Fruit fly (Drosophila melanogaster) whole organism, pupa: ENCODE data around the gene mei-217.
A peak's percentile ranks its signal among the peaks of the same experiment; 100 is the strongest.

Experiments used
- CG10348 ChIP-seq: fragments of 200-800 bp; sonication (Bioruptor generic); IDR thresholded peaks from 2 replicates; pipeline ENCODE4 v1.3.6; 2022; ENCODE audit warnings: missing biosample characterization, missing genetic modification characterization
- CG12605 ChIP-seq: fragments of 200-800 bp; sonication (Bioruptor generic); IDR thresholded peaks from 2 replicates; pipeline ENCODE4 v1.3.6; 2022; ENCODE audit warnings: missing biosample characterization, missing genetic modification characterization
- CG13204 ChIP-seq: fragments of 200-800 bp; sonication (Bioruptor generic); optimal IDR thresholded peaks from 2 replicates; lab custom pipeline; 2018; ENCODE audit warnings: missing biosample characterization, mild to moderate bottlenecking, missing genetic modification characterization, moderate library complexity
- CG14655 ChIP-seq: fragments of 200-800 bp; sonication (Bioruptor generic); optimal IDR thresholded peaks from 3 replicates; lab custom pipeline; 2017; ENCODE audit warnings: mild to moderate bottlenecking, missing biosample characterization, missing genetic modification reagents, missing genetic modification characterization
- CG15710 ChIP-seq: fragments of 200-800 bp; sonication (Bioruptor generic); optimal IDR thresholded peaks from 2 replicates; lab custom pipeline; 2018; ENCODE audit warnings: missing biosample characterization, mild to moderate bottlenecking, missing genetic modification characterization, moderate library complexity
- CG17806 ChIP-seq: fragments of 200-800 bp; sonication (Bioruptor generic); optimal IDR thresholded peaks from 2 replicates; lab custom pipeline; 2018; ENCODE audit warnings: missing biosample characterization, mild to moderate bottlenecking, missing genetic modification characterization, moderate library complexity
- CG32121 ChIP-seq: fragments of 200-800 bp; sonication (Bioruptor generic); IDR thresholded peaks from 2 replicates; pipeline ENCODE4 v1.3.6; 2022; ENCODE audit warnings: missing biosample characterization, missing genetic modification characterization
- CG34367 ChIP-seq: fragments of 200-800 bp; sonication (Bioruptor generic); optimal IDR thresholded peaks from 2 replicates; lab custom pipeline; 2018; ENCODE audit warnings: missing biosample characterization, mild to moderate bottlenecking, missing genetic modification characterization
- CG4496 ChIP-seq: fragments of 200-800 bp; sonication (Bioruptor generic); IDR thresholded peaks from 3 replicates; pipeline ENCODE4 v1.3.6; 2022; ENCODE audit warnings: missing biosample characterization, missing genetic modification characterization
- CG8159 ChIP-seq: fragments of 200-800 bp; sonication (Bioruptor generic); optimal IDR thresholded peaks from 3 replicates; lab custom pipeline; 2018; ENCODE audit warnings: missing biosample characterization, mild to moderate bottlenecking, missing genetic modification characterization, moderate library complexity
- CG8301 ChIP-seq: fragments of 200-800 bp; sonication (Bioruptor generic); optimal IDR thresholded peaks from 2 replicates; lab custom pipeline; 2018; ENCODE audit warnings: missing biosample characterization, mild to moderate bottlenecking, missing genetic modification characterization
- CG9948 ChIP-seq: fragments of 200-800 bp; sonication (Bioruptor generic); optimal IDR thresholded peaks from 2 replicates; lab custom pipeline; 2018; ENCODE audit warnings: missing biosample characterization, mild to moderate bottlenecking, missing genetic modification characterization, moderate library complexity
- D1 ChIP-seq: fragments of 200-800 bp; sonication (Bioruptor generic); optimal IDR thresholded peaks from 2 replicates; lab custom pipeline; 2018; ENCODE audit warnings: missing biosample characterization, mild to moderate bottlenecking, missing genetic modification characterization, moderate library complexity
- EcR ChIP-seq: fragments of 200-800 bp; sonication (Bioruptor generic); optimal IDR thresholded peaks from 3 replicates; lab custom pipeline; 2019; ENCODE audit warnings: missing biosample characterization, missing genetic modification characterization, mild to moderate bottlenecking, moderate library complexity, missing genetic modification reagents
- Ets98B ChIP-seq: fragments of 200-800 bp; sonication (Bioruptor generic); IDR thresholded peaks from 2 replicates; pipeline ENCODE4 v1.3.6; 2022; ENCODE audit warnings: missing biosample characterization, missing genetic modification characterization
- Pif1A ChIP-seq: fragments of 200-800 bp; sonication (Bioruptor generic); optimal IDR thresholded peaks from 3 replicates; lab custom pipeline; 2016; ENCODE audit warnings: missing biosample characterization, missing genetic modification characterization
- Pif1B ChIP-seq: fragments of 200-800 bp; sonication (Bioruptor generic); optimal IDR thresholded peaks from 3 replicates; lab custom pipeline; 2016; ENCODE audit warnings: missing biosample characterization, missing genetic modification characterization
- Snoo ChIP-seq: fragments of 200-800 bp; sonication (Bioruptor generic); optimal IDR thresholded peaks from 3 replicates; lab custom pipeline; 2017; ENCODE audit warnings: missing biosample characterization, mild to moderate bottlenecking, missing genetic modification characterization, inconsistent platforms
- fd96Ca ChIP-seq: fragments of 200-800 bp; sonication (Bioruptor generic); IDR thresholded peaks from 3 replicates; pipeline ENCODE4 v1.3.6; 2022; ENCODE audit warnings: missing biosample characterization, missing genetic modification characterization
- gl ChIP-seq: fragments of 200-800 bp; sonication (Bioruptor generic); optimal IDR thresholded peaks from 2 replicates; lab custom pipeline; 2018; ENCODE audit warnings: missing biosample characterization, mild to moderate bottlenecking, missing genetic modification characterization
- rn ChIP-seq: fragments of 200-800 bp; sonication (Bioruptor generic); IDR thresholded peaks from 2 replicates; pipeline ENCODE4 v1.3.6; 2022; ENCODE audit warnings: missing biosample characterization, missing genetic modification characterization

Gene mei-217

dm6 chrX:17107401-17107916 is 35.3 kb downstream of the mei-217 start, which contains the start of gene CG5004:
Gene CG5004, plus strand, starts transcription at chrX:17107582.
- TF ChIP-seq CG8301: no peak
- TF ChIP-seq CG4496 (GFP tag; lab: Robert Waterston, UW): no peak
- no peak for TF ChIP-seq CG14655 (GFP tag; lab: Kevin White, UChicago)
- TF ChIP-seq gl (tag; lab: Kevin White, UChicago): peak; percentile 11
- no peak for TF ChIP-seq D1 (tag; lab: Kevin White, UChicago)
- peak; percentile 26; the same call in 1 of the 2 replicates for TF ChIP-seq Ets98B (GFP tag; lab: Robert Waterston, UW)
- TF ChIP-seq Snoo: no peak
- no peak for TF ChIP-seq CG8159 (tag; lab: Kevin White, UChicago)
- no peak for TF ChIP-seq CG34367 (tag; lab: Kevin White, UChicago)
- TF ChIP-seq Pif1B (GFP tag; lab: Kevin White, UChicago): no peak
- peak; percentile 62 for TF ChIP-seq EcR
- no peak for TF ChIP-seq CG9948
- peak; percentile 10 for TF ChIP-seq CG15710 (tag; lab: Kevin White, UChicago)
- peak; percentile 29 for TF ChIP-seq CG13204 (GFP tag; lab: Kevin White, UChicago)

dm6 chrX:17106153-17106700 is 36.6 kb downstream of the mei-217 start:
- TF ChIP-seq CG8159 (tag; lab: Kevin White, UChicago) (no peak), CG4496 (GFP tag; lab: Robert Waterston, UW) (no peak)

dm6 chrX:17105707-17106106 is 37.1 kb downstream of the mei-217 start, which contains the start of gene Arpc3B:
Gene Arpc3B, minus strand, starts transcription at chrX:17105852.
- TF ChIP-seq gl (tag; lab: Kevin White, UChicago) (no peak), EcR (no peak), CG34367 (tag; lab: Kevin White, UChicago) (no peak), Snoo (no peak), CG8159 (tag; lab: Kevin White, UChicago) (no peak), CG10348 (no peak), Ets98B (GFP tag; lab: Robert Waterston, UW) (no peak), Pif1B (GFP tag; lab: Kevin White, UChicago) (no peak), CG13204 (GFP tag; lab: Kevin White, UChicago) (no peak), CG14655 (GFP tag; lab: Kevin White, UChicago) (no peak)

dm6 chrX:17093900-17094446 is 48.8 kb downstream of the mei-217 start:
- TF ChIP-seq CG8301 (no peak), CG8159 (tag; lab: Kevin White, UChicago) (no peak), CG32121 (GFP tag; lab: Robert Waterston, UW) (no peak), CG15710 (tag; lab: Kevin White, UChicago) (no peak), CG4496 (GFP tag; lab: Robert Waterston, UW) (no peak), rn (GFP tag; lab: Robert Waterston, UW) (no peak), gl (tag; lab: Kevin White, UChicago) (no peak), Snoo (no peak), CG12605 (no peak), Pif1B (GFP tag; lab: Kevin White, UChicago) (no peak)

dm6 chrX:17093431-17093830 is 49.4 kb downstream of the mei-217 start:
- no peak for TF ChIP-seq Ets98B (GFP tag; lab: Robert Waterston, UW)
- TF ChIP-seq CG4496 (GFP tag; lab: Robert Waterston, UW): 0 out of 3 replicates have a peak, but pooled peaks have one; percentile 22
- no peak for TF ChIP-seq CG9948
- peak; percentile 17; the same call in 1 of the 3 replicates for TF ChIP-seq fd96Ca (GFP tag; lab: Robert Waterston, UW)

- 0 out of 2 replicates have a peak, but pooled peaks have one; percentile 21 for TF ChIP-seq CG12605
- peak; percentile 45 for TF ChIP-seq Pif1B (GFP tag; lab: Kevin White, UChicago)
- TF ChIP-seq CG10348: no peak
- peak; percentile 62; the same call in 2 of the 3 replicates for TF ChIP-seq CG4496 (GFP tag; lab: Robert Waterston, UW)
- peak; percentile 49 for TF ChIP-seq D1 (tag; lab: Kevin White, UChicago)
- TF ChIP-seq CG8159 (tag; lab: Kevin White, UChicago): peak; percentile 79
- peak; percentile 12 for TF ChIP-seq CG13204 (GFP tag; lab: Kevin White, UChicago)
- no peak for TF ChIP-seq EcR
- peak; percentile 66 for TF ChIP-seq CG8301
- TF ChIP-seq CG17806: peak; percentile 57
- peak; percentile 42; the same call in 1 of the 3 replicates for TF ChIP-seq fd96Ca (GFP tag; lab: Robert Waterston, UW)
- peak; percentile 43 for TF ChIP-seq CG34367 (tag; lab: Kevin White, UChicago)
- peak; percentile 9 for TF ChIP-seq Pif1A (GFP tag; lab: Kevin White, UChicago)
- TF ChIP-seq gl (tag; lab: Kevin White, UChicago): no peak
- no peak for TF ChIP-seq Ets98B (GFP tag; lab: Robert Waterston, UW)
- peak; percentile 62 for TF ChIP-seq CG9948
- peak; percentile 53 for TF ChIP-seq CG32121 (GFP tag; lab: Robert Waterston, UW)
- TF ChIP-seq CG14655 (GFP tag; lab: Kevin White, UChicago): peak; percentile 75
- TF ChIP-seq rn (GFP tag; lab: Robert Waterston, UW): no peak
- peak; percentile 75 for TF ChIP-seq Snoo
- TF ChIP-seq CG15710 (tag; lab: Kevin White, UChicago): peak; percentile 72
- TF ChIP-seq, all 21 proteins: peak for 16
Measured at dm6 chrX:17091062-17091904, 51.5 kb downstream of the mei-217 start, which contains the start of the genes CG16700 and CG4991. Gene CG16700, plus strand, starts transcription at chrX:17091854. Gene CG4991, plus strand, starts transcription at chrX:17091854.
